Fruit fly (Drosophila melanogaster): ENCODE results near the gene Hip1.

Hip1 gene

DNA sequence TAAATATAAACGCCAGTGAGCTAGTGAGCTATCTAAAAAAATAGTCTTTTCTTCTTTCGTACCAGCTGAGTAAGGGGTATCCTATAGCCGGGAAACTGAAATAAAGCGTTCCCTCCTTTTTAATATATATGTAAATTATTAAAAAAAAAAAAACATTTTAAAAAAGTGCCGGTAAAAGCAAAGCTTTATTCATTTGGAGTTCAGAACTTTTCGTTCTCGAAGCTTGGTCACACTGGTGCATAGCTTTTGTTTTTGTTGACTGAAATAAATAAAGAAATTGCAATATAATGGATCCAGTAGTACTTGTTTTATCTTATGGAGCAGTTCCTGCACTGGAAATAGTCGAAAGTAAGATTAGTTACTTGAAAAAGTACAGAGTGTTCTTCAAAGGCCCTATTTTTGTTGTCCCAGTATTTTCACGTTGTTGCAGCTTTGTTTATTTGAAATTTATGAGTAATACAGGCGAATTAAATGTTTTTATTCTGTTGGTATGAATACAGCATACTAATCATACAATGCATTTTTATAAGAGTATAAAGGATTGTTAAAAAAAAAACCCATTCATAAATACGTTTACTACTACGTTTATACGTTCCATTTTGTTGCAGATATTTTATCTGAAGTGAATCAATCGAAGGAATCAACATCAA lies 28.1 kb downstream of the Hip1 start, which contains the start of gene CG32109:
CG32109 (plus strand) TSS at position 224 of the 650 bp plus-strand sequence.
- TF ChIP-seq CTCF (optimal IDR thresholded peaks at IDR 0.05) (no peak), CG8478 (optimal IDR thresholded peaks at IDR 0.05) (no peak)

DNA sequence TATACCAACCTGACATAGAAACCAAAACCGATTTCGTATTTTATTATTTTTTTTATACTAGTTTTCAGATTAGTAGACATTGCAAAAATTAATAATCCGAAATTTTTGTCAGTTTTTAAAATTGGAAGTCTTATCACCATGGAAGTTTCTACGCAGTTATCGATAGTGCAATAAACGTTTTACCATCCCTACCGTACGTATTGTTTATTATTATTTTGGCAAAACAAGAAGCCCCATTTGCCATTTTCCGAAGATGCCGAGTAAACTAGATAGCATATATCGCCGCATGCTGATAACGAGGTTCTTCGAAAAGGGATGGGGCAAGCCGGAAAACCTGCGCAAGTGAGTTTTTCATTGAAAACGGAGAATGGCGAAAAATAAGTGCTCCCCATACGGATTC lies 31.8 kb downstream of the Hip1 start, which contains the start of gene CG32112:
CG32112 (plus strand) TSS at position 111 of the 400 bp plus-strand sequence.
- TF ChIP-seq CTCF (optimal IDR thresholded peaks at IDR 0.05) (no peak), CG8478 (optimal IDR thresholded peaks at IDR 0.05) (no peak)

DNA sequence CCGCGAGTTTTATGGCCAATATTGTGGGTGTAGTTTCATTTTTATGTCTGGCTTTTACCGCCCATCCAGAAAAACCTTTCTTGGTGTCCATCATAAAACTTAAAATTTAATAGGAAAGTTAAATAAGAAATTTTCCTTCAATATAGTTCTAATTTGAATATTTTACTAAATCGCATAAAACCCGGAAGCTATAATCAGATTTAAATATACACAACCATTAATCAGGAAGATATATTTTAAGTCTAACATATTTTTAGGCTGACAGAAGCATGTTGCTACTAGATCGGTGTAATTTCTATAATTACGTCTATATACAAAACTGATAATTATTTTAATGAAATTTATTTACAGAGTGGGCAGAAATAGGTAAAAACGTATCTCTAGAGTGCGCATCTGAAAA lies 37.7 kb downstream of the Hip1 start:
- TF ChIP-seq CTCF (optimal IDR thresholded peaks at IDR 0.05) (no peak), CG8478 (optimal IDR thresholded peaks at IDR 0.05) (no peak)

DNA sequence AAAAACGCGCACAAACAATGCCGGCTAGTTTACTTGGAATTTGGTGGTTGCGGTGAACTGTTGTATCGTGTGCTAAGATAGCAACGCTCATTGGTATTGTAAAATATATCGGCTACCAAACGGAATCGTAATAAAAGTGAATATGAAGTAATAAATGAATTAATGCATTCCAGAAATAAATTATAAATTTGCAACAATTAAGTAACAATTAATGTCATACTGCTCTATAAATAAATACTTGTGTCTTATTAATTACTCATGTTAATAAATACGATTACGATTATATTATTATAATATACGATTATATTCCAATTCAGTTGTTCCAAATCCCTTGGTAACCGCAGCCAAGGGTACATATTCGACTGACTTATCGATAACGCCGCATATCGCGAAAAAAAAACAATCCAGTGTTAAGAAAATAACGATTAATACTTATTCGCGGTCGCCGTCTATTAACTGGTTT lies 38.8 kb downstream of the Hip1 start, which contains the start of the genes SmD1 and Ptp69D:
SmD1 (minus strand) TSS at position 62 of the 463 bp plus-strand sequence.
Ptp69D (plus strand) TSS at position 396 of the 463 bp plus-strand sequence.
- no peak for TF ChIP-seq CTCF (optimal IDR thresholded peaks at IDR 0.05)
- no peak for TF ChIP-seq CG8478 (optimal IDR thresholded peaks at IDR 0.05)

DNA sequence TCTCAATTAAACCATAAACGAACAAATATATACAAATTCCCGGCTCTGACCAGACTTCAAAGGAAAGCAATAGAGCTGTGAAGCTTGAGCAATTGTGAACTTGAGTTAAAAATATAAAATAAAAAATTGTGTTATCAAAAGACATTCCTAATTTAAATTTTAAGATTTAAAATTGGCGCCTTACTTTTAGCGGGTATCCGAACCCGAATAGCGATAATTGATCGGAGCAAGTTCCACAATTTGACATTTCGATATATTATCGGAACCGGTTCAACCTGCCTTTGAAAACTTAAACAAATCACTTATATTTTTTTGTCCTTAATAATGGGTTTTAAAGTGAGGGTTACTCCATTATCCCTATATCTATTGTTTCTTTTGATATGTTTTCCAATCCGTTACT lies 40.6 kb downstream of the Hip1 start:
- no peak for TF ChIP-seq CG8478 (optimal IDR thresholded peaks at IDR 0.05)
- TF ChIP-seq CTCF (optimal IDR thresholded peaks at IDR 0.05) = peak in 1 of 2 experiments; percentile 18

DNA sequence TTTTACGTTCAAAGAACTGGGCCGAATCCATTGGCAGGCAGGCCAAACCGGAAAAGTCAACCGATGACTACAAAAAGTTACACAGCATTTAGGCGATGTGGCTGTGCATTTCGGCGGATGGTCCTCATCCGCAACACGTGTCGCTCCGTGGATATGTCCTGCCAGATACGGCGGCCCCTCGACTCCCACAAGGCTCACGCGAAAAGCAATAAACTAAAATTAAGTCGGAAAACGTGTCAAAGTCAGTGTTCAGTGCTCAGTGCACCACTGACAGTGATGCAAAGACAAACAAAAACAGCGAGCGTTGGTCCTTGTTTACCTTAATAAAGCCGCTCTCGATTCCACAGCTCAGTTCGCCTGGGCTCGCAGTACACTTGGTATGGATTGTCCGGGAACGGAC lies 43.8 kb downstream of the Hip1 start:
- TF ChIP-seq CTCF (optimal IDR thresholded peaks at IDR 0.05) = no peak
- no peak for TF ChIP-seq CG8478 (optimal IDR thresholded peaks at IDR 0.05)

DNA sequence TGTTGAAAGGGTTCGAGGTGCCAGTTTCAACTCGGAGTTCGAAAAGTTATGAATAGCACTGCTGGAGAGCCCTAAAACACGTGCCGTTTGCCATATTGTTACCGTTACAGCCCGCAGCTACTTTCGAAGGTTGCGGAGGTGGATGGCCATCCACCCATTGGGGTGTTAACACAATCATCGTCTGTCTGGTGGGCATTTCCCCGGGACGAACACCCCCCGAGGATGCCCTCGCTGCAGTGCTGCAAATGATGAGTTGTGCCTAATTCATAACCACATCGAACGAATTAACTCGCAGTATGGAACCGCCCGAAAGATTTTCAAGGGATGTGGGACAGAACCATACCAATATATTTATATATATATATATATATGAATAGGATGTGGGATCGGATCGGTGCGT lies 46.2 kb downstream of the Hip1 start:
- TF ChIP-seq CG8478 (optimal IDR thresholded peaks at IDR 0.05) = no peak
- TF ChIP-seq CTCF (optimal IDR thresholded peaks at IDR 0.05) = no peak

DNA sequence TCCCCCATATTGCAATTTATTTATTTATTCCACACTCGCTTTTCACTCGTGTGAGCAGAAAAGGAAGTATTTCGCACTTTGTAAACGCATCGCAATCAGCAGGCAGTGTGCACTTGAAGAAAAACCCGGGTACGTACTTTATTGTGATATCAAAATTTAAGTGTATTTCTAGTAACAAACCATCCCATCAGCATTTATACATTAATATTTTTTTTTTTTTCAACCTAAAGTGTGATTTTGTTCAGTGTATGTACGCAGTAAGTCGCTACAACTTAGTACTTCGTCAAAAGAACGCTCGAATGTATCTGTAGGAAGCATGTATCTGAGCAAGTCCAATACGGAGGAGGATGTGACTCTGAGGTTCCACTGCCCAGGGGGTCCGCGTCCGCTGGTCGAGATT lies 47.6 kb downstream of the Hip1 start:
- TF ChIP-seq CTCF (optimal IDR thresholded peaks at IDR 0.05) (no peak), CG8478 (optimal IDR thresholded peaks at IDR 0.05) (no peak)

DNA sequence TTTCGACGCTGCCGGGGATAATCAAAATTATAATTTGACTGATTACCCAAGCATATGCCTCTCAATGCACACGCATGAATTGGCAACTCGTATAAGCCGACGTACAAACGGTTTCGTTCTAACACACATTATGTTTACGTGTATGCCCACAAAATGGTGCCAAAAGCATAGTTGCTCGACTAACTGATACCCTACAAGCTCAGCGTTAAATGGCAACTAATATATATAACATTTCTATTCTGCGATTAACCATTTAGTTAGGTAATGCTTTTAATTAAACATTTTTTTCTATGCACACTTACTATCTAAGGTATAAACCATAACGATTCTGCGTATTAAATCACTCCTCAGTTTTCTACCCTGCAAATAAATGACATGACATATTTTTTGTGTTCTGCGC lies 52.7 kb downstream of the Hip1 start:
- no peak for TF ChIP-seq CTCF (optimal IDR thresholded peaks at IDR 0.05)
- no peak for TF ChIP-seq CG8478 (optimal IDR thresholded peaks at IDR 0.05)
